Fruit fly (Drosophila melanogaster): ENCODE data around the gene CG17549.

CG17549 gene

dm6 chr2L:19416602-19417497, 27.0 kb upstream of the CG17549 start, which contains the start of gene Lectin-galC1 (continued):
- peak; percentile 77 for TF ChIP-seq fkh (GFP tag; optimal IDR thresholded peaks at IDR 0.05)
- TF ChIP-seq eg (GFP tag; IDR thresholded peaks at IDR 0.05): peak; percentile 88; the same call in 2 of the 3 replicates
- TF ChIP-seq achi (GFP tag; optimal IDR thresholded peaks at IDR 0.05): peak; percentile 72
- TF ChIP-seq fd59A (GFP tag; optimal IDR thresholded peaks at IDR 0.05): no peak
- peak in 1 of 2 experiments; percentile 33 for TF ChIP-seq salr (GFP tag; optimal IDR thresholded peaks at IDR 0.05)
- no peak for TF ChIP-seq Smox (GFP tag; optimal IDR thresholded peaks at IDR 0.05)
- TF ChIP-seq Hr38 (GFP tag; optimal IDR thresholded peaks at IDR 0.05): no peak
- TF ChIP-seq CG4318 (GFP tag; optimal IDR thresholded peaks at IDR 0.05): peak; percentile 49
- TF ChIP-seq CG15336 (GFP tag; IDR thresholded peaks at IDR 0.05): peak; percentile 85
- peak; percentile 65 for TF ChIP-seq CG3919 (GFP tag; optimal IDR thresholded peaks at IDR 0.05)

dm6 chr2L:19415859-19416258, 26.0 kb upstream of the CG17549 start:
- no peak for TF ChIP-seq CG10631 (GFP tag; optimal IDR thresholded peaks at IDR 0.05)
- TF ChIP-seq Eip78C (GFP tag): peak; percentile 17
- 0 out of 2 replicates have a peak, but pooled peaks have one; percentile 31 for TF ChIP-seq CG15336 (GFP tag; IDR thresholded peaks at IDR 0.05)

- no peak for TF ChIP-seq Eip78C (GFP tag)
- no peak for TF ChIP-seq CG8119 (GFP tag; IDR thresholded peaks at IDR 0.05)
- TF ChIP-seq CG10631 (GFP tag; optimal IDR thresholded peaks at IDR 0.05): no peak
- TF ChIP-seq CG11762 (GFP tag; optimal IDR thresholded peaks at IDR 0.05; ENCODE audit: insufficient read depth): no peak
- TF ChIP-seq CG11902 (GFP tag; optimal IDR thresholded peaks at IDR 0.05): no peak
- no peak for TF ChIP-seq CG3919 (GFP tag; optimal IDR thresholded peaks at IDR 0.05)
- TF ChIP-seq Hr39 (GFP tag; optimal IDR thresholded peaks at IDR 0.05): no peak
- no peak for TF ChIP-seq Sox102F (GFP tag; optimal IDR thresholded peaks at IDR 0.05)
- no peak for TF ChIP-seq Blimp-1 (GFP tag; optimal IDR thresholded peaks at IDR 0.05)
- no peak for TF ChIP-seq acj6 (GFP tag; optimal IDR thresholded peaks at IDR 0.05)
- TF ChIP-seq Ets96B (tag; optimal IDR thresholded peaks at IDR 0.05): no peak
- no peak for TF ChIP-seq Smox (GFP tag; optimal IDR thresholded peaks at IDR 0.05)
- TF ChIP-seq spab (GFP tag; optimal IDR thresholded peaks at IDR 0.05): no peak
- TF ChIP-seq Eip93F (GFP tag; optimal IDR thresholded peaks at IDR 0.05): no peak
- no peak for TF ChIP-seq Lpt (GFP tag; optimal IDR thresholded peaks at IDR 0.05)
Measured at dm6 chr2L:19415133-19415532, 25.3 kb upstream of the CG17549 start.

- TF ChIP-seq salr (GFP tag; optimal IDR thresholded peaks at IDR 0.05) (no peak), fd85E (GFP tag; optimal IDR thresholded peaks at IDR 0.05) (no peak), svp (GFP tag) (peak; percentile 33), CG11762 (GFP tag; optimal IDR thresholded peaks at IDR 0.05; ENCODE audit: insufficient read depth) (no peak), dsx (GFP tag; optimal IDR thresholded peaks at IDR 0.05; ENCODE audit: poor library complexity, severe bottlenecking) (peak; percentile 36), Blimp-1 (GFP tag; optimal IDR thresholded peaks at IDR 0.05) (peak; percentile 32), Ets96B (tag; optimal IDR thresholded peaks at IDR 0.05) (no peak), Met (GFP tag; optimal IDR thresholded peaks at IDR 0.05) (no peak), spab (GFP tag; optimal IDR thresholded peaks at IDR 0.05) (no peak), CG32006 (GFP tag; optimal IDR thresholded peaks at IDR 0.05) (no peak), Sox14 (GFP tag; optimal IDR thresholded peaks at IDR 0.05) (no peak), CG11294 (GFP tag; IDR thresholded peaks at IDR 0.05) (no peak), Hr38 (GFP tag; optimal IDR thresholded peaks at IDR 0.05) (no peak), CG16779 (tag; optimal IDR thresholded peaks at IDR 0.05) (no peak), ss (GFP tag; optimal IDR thresholded peaks at IDR 0.05) (peak in 1 of 2 experiments; percentile 11), CG4318 (GFP tag; optimal IDR thresholded peaks at IDR 0.05) (no peak)
Measured at dm6 chr2L:19414233-19414749, 24.4 kb upstream of the CG17549 start.
